Worm (Caenorhabditis elegans) whole organism, L1 larva: ENCODE results near the gene rnst-2.

Source experiments
- C04F5.9 ChIP-seq: sonication (generic microtip); optimal IDR thresholded peaks from 2 replicates; lab custom pipeline; 2016; ENCODE audit warnings: missing genetic modification characterization, missing compliant biosample characterization
- C16A3.4 ChIP-seq: fragments of 150-350 bp; optimal IDR thresholded peaks from 2 replicates; lab custom pipeline; 2014; ENCODE audit warnings: missing biosample characterization, missing genetic modification characterization
- F16B12.6 ChIP-seq: fragments of 150-350 bp; optimal IDR thresholded peaks from 2 replicates; lab custom pipeline; 2014; ENCODE audit warnings: missing biosample characterization, missing genetic modification characterization
- aha-1 ChIP-seq: fragments of 150-350 bp; optimal IDR thresholded peaks from 2 replicates; lab custom pipeline; 2014; ENCODE audit warnings: missing biosample characterization, missing genetic modification characterization
- ama-1 ChIP-seq: fragments of 150-350 bp; optimal IDR thresholded peaks from 2 replicates; lab custom pipeline; 2014
- ceh-8 ChIP-seq: fragments of 200-800 bp; sonication (Bioruptor generic); optimal IDR thresholded peaks from 2 replicates; lab custom pipeline; 2018; ENCODE audit warnings: mild to moderate bottlenecking, missing genetic modification characterization, moderate library complexity, missing compliant biosample characterization
- ceh-82 ChIP-seq, 3 experiments: fragments of 150-350 bp in 1 of 3; sonication (generic microtip) in 2 of 3; optimal IDR thresholded peaks; 2 replicates each; lab custom pipeline; 2014 to 2017; ENCODE audit warnings: missing biosample characterization in 3 of 3, missing genetic modification characterization in 3 of 3
- ceh-90 ChIP-seq: sonication (generic microtip); optimal IDR thresholded peaks from 2 replicates; lab custom pipeline; 2016; ENCODE audit warnings: missing genetic modification characterization, missing compliant biosample characterization
- ces-1 ChIP-seq: fragments of 150-350 bp; optimal IDR thresholded peaks from 2 replicates; lab custom pipeline; 2014; ENCODE audit warnings: missing biosample characterization, missing genetic modification reagents, missing genetic modification characterization
- dpl-1 ChIP-seq, 3 experiments: fragments of 150-350 bp in 2 of 3; sonication (generic microtip) in 1 of 3; optimal IDR thresholded peaks; 2 replicates each; lab custom pipeline; 2014 to 2017; ENCODE audit warnings: missing biosample characterization in 3 of 3, missing genetic modification characterization in 3 of 3, missing genetic modification reagents in 3 of 3
- dsc-1 ChIP-seq: sonication (generic microtip); optimal IDR thresholded peaks from 2 replicates; lab custom pipeline; 2016; ENCODE audit warnings: mild to moderate bottlenecking, missing genetic modification characterization, missing compliant biosample characterization
- egl-13 ChIP-seq: sonication (generic microtip); optimal IDR thresholded peaks from 2 replicates; lab custom pipeline; 2016; ENCODE audit warnings: missing genotype, missing genetic modification reagents, missing genetic modification characterization, missing compliant biosample characterization
- egl-27 ChIP-seq, 2 experiments: fragments of 150-350 bp in 1 of 2; sonication (generic microtip); optimal IDR thresholded peaks; 3 replicates each; lab custom pipeline; 2017 to 2018; ENCODE audit warnings: missing biosample characterization in 2 of 2, missing genetic modification characterization in 2 of 2, missing genetic modification reagents in 2 of 2
- elt-2 ChIP-seq: sonication (generic microtip); optimal IDR thresholded peaks from 2 replicates; lab custom pipeline; 2016; ENCODE audit warnings: missing genetic modification characterization, mild to moderate bottlenecking, inconsistent platforms, missing compliant biosample characterization, missing genetic modification reagents
- elt-3 ChIP-seq, 6 experiments: fragments of 150-350 bp in 1 of 6; sonication (generic microtip); optimal IDR thresholded peaks; 2 replicates each; lab custom pipeline; 2017 to 2018; ENCODE audit warnings: missing biosample characterization in 6 of 6, missing genetic modification characterization in 6 of 6, inconsistent platforms in 1 of 6
- fos-1 ChIP-seq: fragments of 150-350 bp; optimal IDR thresholded peaks from 2 replicates; lab custom pipeline; 2014; ENCODE audit warnings: missing biosample characterization, missing genetic modification characterization
- grh-1 ChIP-seq: fragments of 200-800 bp; sonication (Bioruptor generic); IDR thresholded peaks from 2 replicates; pipeline ENCODE4 v1.3.6; 2022; ENCODE audit warnings: missing genetic modification reagents, missing genetic modification characterization, missing compliant biosample characterization
- hlh-17 ChIP-seq: fragments of 200-800 bp; sonication (Bioruptor generic); optimal IDR thresholded peaks from 2 replicates; lab custom pipeline; 2018; ENCODE audit warnings: missing genetic modification characterization, mild to moderate bottlenecking, missing compliant biosample characterization, moderate library complexity, borderline replicate concordance
- hpl-2 ChIP-seq: fragments of 150-350 bp; optimal IDR thresholded peaks from 2 replicates; lab custom pipeline; 2014; ENCODE audit warnings: missing biosample characterization, missing genetic modification reagents, missing genetic modification characterization
- irx-1 ChIP-seq: sonication (generic microtip); optimal IDR thresholded peaks from 2 replicates; lab custom pipeline; 2016; ENCODE audit warnings: missing genetic modification characterization, missing compliant biosample characterization
- isw-1 ChIP-seq: fragments of 200-800 bp; sonication (Bioruptor generic); IDR thresholded peaks from 2 replicates; pipeline ENCODE4 v1.3.6; 2022; ENCODE audit warnings: missing genetic modification characterization, missing compliant biosample characterization
- lin-13 ChIP-seq: fragments of 150-350 bp; optimal IDR thresholded peaks from 2 replicates; lab custom pipeline; 2014; ENCODE audit warnings: missing biosample characterization, missing genetic modification reagents, missing genetic modification characterization
- lin-15B ChIP-seq: fragments of 150-350 bp; sonication (generic microtip); optimal IDR thresholded peaks from 3 replicates; lab custom pipeline; 2014; ENCODE audit warnings: missing biosample characterization, missing genetic modification characterization
- lin-35 ChIP-seq, 2 experiments: fragments of 150-350 bp; optimal IDR thresholded peaks; 2 replicates each; lab custom pipeline; 2014; ENCODE audit warnings: missing biosample characterization in 2 of 2, missing genetic modification characterization in 2 of 2, missing genetic modification reagents in 2 of 2
- lin-39 ChIP-seq: fragments of 150-350 bp; optimal IDR thresholded peaks from 2 replicates; lab custom pipeline; 2014; ENCODE audit warnings: missing biosample characterization, missing genetic modification reagents, missing genetic modification characterization
- lir-3 ChIP-seq: sonication (generic microtip); optimal IDR thresholded peaks from 2 replicates; lab custom pipeline; 2016; ENCODE audit warnings: mild to moderate bottlenecking, missing genetic modification characterization, moderate library complexity, missing compliant biosample characterization; ENCODE audit not compliant: poor library complexity
- lsy-2 ChIP-seq, 2 experiments: fragments of 150-350 bp; optimal IDR thresholded peaks; 2 replicates each; lab custom pipeline; 2014; ENCODE audit warnings: missing biosample characterization in 2 of 2, missing genetic modification characterization in 2 of 2
- mab-9 ChIP-seq: fragments of 200-800 bp; sonication (Bioruptor generic); IDR thresholded peaks from 2 replicates; pipeline ENCODE4 v1.3.6; 2022; ENCODE audit warnings: missing genetic modification reagents, missing genetic modification characterization, missing compliant biosample characterization
- mdl-1 ChIP-seq, 2 experiments: fragments of 150-350 bp; optimal IDR thresholded peaks; 2 replicates each; lab custom pipeline; 2014 to 2017; ENCODE audit warnings: missing biosample characterization in 2 of 2, missing genetic modification characterization in 2 of 2, inconsistent platforms in 1 of 2
- nhr-12 ChIP-seq: sonication (generic microtip); optimal IDR thresholded peaks from 2 replicates; lab custom pipeline; 2017; ENCODE audit warnings: missing biosample characterization, missing genetic modification characterization
- nhr-28 ChIP-seq: fragments of 150-350 bp; optimal IDR thresholded peaks from 2 replicates; lab custom pipeline; 2014; ENCODE audit warnings: missing biosample characterization, missing genetic modification characterization
- nhr-71 ChIP-seq: sonication (generic microtip); optimal IDR thresholded peaks from 2 replicates; lab custom pipeline; 2016; ENCODE audit warnings: mild to moderate bottlenecking, missing genetic modification characterization, moderate library complexity, missing compliant biosample characterization
- nhr-76 ChIP-seq: sonication (generic microtip); optimal IDR thresholded peaks from 2 replicates; lab custom pipeline; 2017; ENCODE audit warnings: missing biosample characterization, missing genetic modification characterization
- nhr-77 ChIP-seq: fragments of 150-350 bp; optimal IDR thresholded peaks from 2 replicates; lab custom pipeline; 2014; ENCODE audit warnings: missing biosample characterization, missing genetic modification characterization
- nhr-90 ChIP-seq: sonication (generic microtip); optimal IDR thresholded peaks from 2 replicates; lab custom pipeline; 2016; ENCODE audit warnings: mild to moderate bottlenecking, missing genetic modification characterization, missing compliant biosample characterization; ENCODE audit not compliant: poor library complexity
- pag-3 ChIP-seq: sonication (generic microtip); optimal IDR thresholded peaks from 2 replicates; lab custom pipeline; 2017; ENCODE audit warnings: missing genetic modification characterization, mild to moderate bottlenecking, missing compliant biosample characterization, antibody characterized with exemption, borderline replicate concordance; ENCODE audit not compliant: insufficient read depth
- rnt-1 ChIP-seq: sonication (generic microtip); optimal IDR thresholded peaks from 2 replicates; lab custom pipeline; 2016; ENCODE audit warnings: mild to moderate bottlenecking, missing genetic modification characterization, moderate library complexity, missing compliant biosample characterization
- snpc-4 ChIP-seq: fragments of 150-350 bp; optimal IDR thresholded peaks from 2 replicates; lab custom pipeline; 2014; ENCODE audit warnings: missing biosample characterization, missing genetic modification characterization
- sox-4 ChIP-seq: sonication (generic microtip); optimal IDR thresholded peaks from 2 replicates; lab custom pipeline; 2016; ENCODE audit warnings: missing genetic modification characterization, missing compliant biosample characterization
- sup-37 ChIP-seq: fragments of 200-800 bp; sonication (Bioruptor generic); optimal IDR thresholded peaks from 2 replicates; lab custom pipeline; 2018; ENCODE audit warnings: mild to moderate bottlenecking, missing genetic modification characterization, missing compliant biosample characterization
- tbx-2 ChIP-seq: sonication (generic microtip); optimal IDR thresholded peaks from 2 replicates; lab custom pipeline; 2016; ENCODE audit warnings: missing genetic modification characterization, missing compliant biosample characterization
- tlp-1 ChIP-seq: fragments of 150-350 bp; optimal IDR thresholded peaks from 2 replicates; lab custom pipeline; 2014; ENCODE audit warnings: missing biosample characterization, missing genetic modification characterization
- unc-62 ChIP-seq: fragments of 150-350 bp; optimal IDR thresholded peaks from 2 replicates; lab custom pipeline; 2014; ENCODE audit warnings: missing biosample characterization, missing genetic modification reagents, missing genetic modification characterization
- unc-98 ChIP-seq: fragments of 200-800 bp; sonication (Bioruptor generic); IDR thresholded peaks from 2 replicates; pipeline ENCODE4 v1.3.6; 2022; ENCODE audit warnings: missing genetic modification characterization, missing compliant biosample characterization
- zag-1 ChIP-seq: fragments of 150-350 bp; optimal IDR thresholded peaks from 2 replicates; lab custom pipeline; 2014; ENCODE audit warnings: missing biosample characterization, missing genetic modification characterization
- zip-4 ChIP-seq: fragments of 200-800 bp; sonication (Bioruptor generic); optimal IDR thresholded peaks from 2 replicates; lab custom pipeline; 2018; ENCODE audit warnings: mild to moderate bottlenecking, missing genetic modification characterization, moderate library complexity, missing compliant biosample characterization
- ztf-4 ChIP-seq: fragments of 150-350 bp; optimal IDR thresholded peaks from 2 replicates; lab custom pipeline; 2014; ENCODE audit warnings: missing biosample characterization, missing genetic modification characterization

rnst-2 gene

ce11 chrV:1087983-1088382, 26.6 kb downstream of the rnst-2 start, which contains the start of gene clec-203:
Gene clec-203 (plus strand): TSS chrV:1088283.
- TF ChIP-seq lsy-2 (tag; optimal IDR thresholded peaks at IDR 0.05; lab: Kevin White, UChicago) (no peak), nhr-12 (tag; lab: Kevin White, UChicago) (no peak), ceh-8 (GFP tag; lab: Kevin White, UChicago) (no peak), mdl-1 (tag; optimal IDR thresholded peaks at IDR 0.05; lab: Kevin White, UChicago) (no peak), sox-4 (tag; lab: Kevin White, UChicago) (no peak), C16A3.4 (tag; lab: Kevin White, UChicago) (no peak)

DNA sequence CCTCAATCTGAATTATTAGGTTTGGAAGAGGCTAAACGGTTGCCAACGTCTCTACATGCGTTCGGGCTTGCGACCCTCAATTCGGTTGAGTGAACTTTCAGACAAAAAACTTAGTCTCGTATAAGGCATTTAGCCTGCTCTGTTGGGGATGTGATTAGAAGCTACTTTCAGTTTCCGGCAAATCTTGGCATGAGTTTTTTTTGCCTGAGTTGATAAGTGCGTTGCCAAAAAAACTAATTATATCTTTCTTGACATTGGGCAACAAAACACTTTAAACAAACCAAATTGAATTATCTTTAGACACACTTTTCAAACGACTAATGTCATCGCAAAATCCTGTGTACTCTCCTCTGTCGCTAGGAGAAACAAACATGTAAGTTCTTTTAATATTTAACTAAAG, 31.0 kb downstream of the rnst-2 start, which contains the start of gene Y50D4B.4:
Y50D4B.4 (plus strand) TSS at position 301 of the 400 bp plus-strand sequence.
- no peak for TF ChIP-seq unc-98
- no peak for TF ChIP-seq ceh-8 (GFP tag; lab: Kevin White, UChicago)
- TF ChIP-seq dpl-1 (GFP tag; optimal IDR thresholded peaks at IDR 0.05; lab: Kevin White, UChicago): no peak
- TF ChIP-seq rnt-1 (tag; lab: Kevin White, UChicago): no peak
- TF ChIP-seq unc-62: no peak
- no peak for TF ChIP-seq lir-3
- TF ChIP-seq elt-2 (tag; lab: Kevin White, UChicago): no peak
- no peak for TF ChIP-seq ceh-82 (tag; optimal IDR thresholded peaks at IDR 0.05; lab: Kevin White, UChicago)
- TF ChIP-seq aha-1 (tag; lab: Kevin White, UChicago): no peak
- TF ChIP-seq, all 84 proteins: peak for 0

- TF ChIP-seq elt-3 (tag; optimal IDR thresholded peaks at IDR 0.05; lab: Kevin White, UChicago) (no peak), tbx-2 (tag; lab: Kevin White, UChicago) (no peak), pag-3 (tag; lab: Kevin White, UChicago) (no peak), nhr-28 (tag; lab: Kevin White, UChicago) (no peak), lin-13 (GFP tag; lab: Kevin White, UChicago) (no peak), egl-13 (no peak), lin-35 (GFP tag; optimal IDR thresholded peaks at IDR 0.05; lab: Kevin White, UChicago) (no peak), ama-1 (lab: Kevin White, UChicago) (no peak), tlp-1 (tag; lab: Kevin White, UChicago) (no peak), nhr-76 (tag; lab: Kevin White, UChicago) (no peak), nhr-71 (no peak), dsc-1 (tag; lab: Kevin White, UChicago) (no peak), hlh-17 (no peak), zag-1 (no peak), sup-37 (GFP tag; lab: Kevin White, UChicago) (no peak), aha-1 (tag; lab: Kevin White, UChicago) (no peak), grh-1 (no peak), ces-1 (GFP tag; lab: Kevin White, UChicago) (no peak), ceh-8 (GFP tag; lab: Kevin White, UChicago) (no peak)
- TF ChIP-seq, all 84 proteins: peak for 0
Measured at ce11 chrV:1100280-1100679, 38.9 kb downstream of the rnst-2 start, which contains the start of gene Y50D4B.2. Gene Y50D4B.2 (plus strand): TSS chrV:1100580.

DNA sequence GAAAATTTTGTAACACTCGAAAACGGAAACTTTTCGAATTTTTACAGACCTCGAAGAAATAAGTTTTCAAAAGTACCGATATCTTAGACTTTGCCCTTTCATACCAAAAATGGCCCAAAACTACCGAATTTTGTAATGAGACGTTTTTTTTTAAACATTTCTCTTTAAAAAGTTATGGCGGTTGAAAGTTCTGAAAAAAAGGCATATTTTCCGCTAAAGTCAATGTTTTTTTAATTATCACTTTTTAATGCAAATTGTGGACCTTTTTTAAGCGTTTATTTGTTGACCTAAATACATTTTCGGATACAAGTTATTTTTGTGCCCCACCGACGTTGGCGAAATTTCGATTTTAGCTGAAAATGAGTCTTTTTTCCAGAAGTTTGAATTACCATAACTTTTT, 41.2 kb downstream of the rnst-2 start:
- no peak for TF ChIP-seq snpc-4 (tag; lab: Kevin White, UChicago)
- no peak for TF ChIP-seq unc-98
- no peak for TF ChIP-seq mab-9 (GFP tag; lab: Robert Waterston, UW)
- TF ChIP-seq ces-1 (GFP tag; lab: Kevin White, UChicago): no peak
- no peak for TF ChIP-seq F16B12.6
- TF ChIP-seq nhr-77 (tag; lab: Kevin White, UChicago): no peak
- no peak for TF ChIP-seq fos-1
- TF ChIP-seq ztf-4 (tag; lab: Kevin White, UChicago): no peak
- TF ChIP-seq zip-4 (GFP tag; lab: Kevin White, UChicago): no peak
- no peak for TF ChIP-seq hpl-2
- TF ChIP-seq ceh-90 (tag; lab: Kevin White, UChicago): no peak
- no peak for TF ChIP-seq C04F5.9
- TF ChIP-seq egl-27 (tag; optimal IDR thresholded peaks at IDR 0.05; lab: Kevin White, UChicago): no peak
- no peak for TF ChIP-seq lin-39 (tag; lab: Kevin White, UChicago)
- TF ChIP-seq irx-1 (tag; lab: Kevin White, UChicago): no peak
- TF ChIP-seq nhr-90 (tag; lab: Kevin White, UChicago): no peak
- TF ChIP-seq lin-15B (tag; lab: Kevin White, UChicago): no peak
- no peak for TF ChIP-seq isw-1 (GFP tag; lab: Robert Waterston, UW)
- TF ChIP-seq dpl-1 (GFP tag; optimal IDR thresholded peaks at IDR 0.05; lab: Kevin White, UChicago): no peak
